Worm (Caenorhabditis elegans) whole organism, mixed stage, embryonic: ENCODE results near the gene C18B10.6.
"Not testable (repeated sequence)": the region's sequence is repeated elsewhere in the genome, so short reads cannot be mapped to it uniquely, and the experiment has no call there.

ENCODE experiments used
- M03D4.4 ChIP-seq: sonication (generic microtip); optimal IDR thresholded peaks from 2 replicates; lab custom pipeline; 2017; ENCODE audit warnings: mild to moderate bottlenecking, missing genetic modification characterization, missing compliant biosample characterization
- bed-3 ChIP-seq: fragments of 200-800 bp; sonication (Bioruptor generic); optimal IDR thresholded peaks from 3 replicates; lab custom pipeline; 2018; ENCODE audit warnings: mild to moderate bottlenecking, missing genetic modification characterization, moderate library complexity, missing compliant biosample characterization
- ceh-39 ChIP-seq: fragments of 150-350 bp; optimal IDR thresholded peaks from 2 replicates; lab custom pipeline; 2014; ENCODE audit warnings: missing biosample characterization, missing genetic modification characterization
- ceh-43 ChIP-seq: fragments of 200-800 bp; sonication (Bioruptor generic); optimal IDR thresholded peaks from 2 replicates; lab custom pipeline; 2018; ENCODE audit warnings: mild to moderate bottlenecking, missing genetic modification characterization, moderate library complexity, missing compliant biosample characterization
- ceh-83 ChIP-seq: fragments of 200-800 bp; sonication (Bioruptor generic); optimal IDR thresholded peaks from 2 replicates; lab custom pipeline; 2018; ENCODE audit warnings: mild to moderate bottlenecking, missing genetic modification characterization, missing compliant biosample characterization
- ces-1 ChIP-seq: fragments of 150-350 bp; optimal IDR thresholded peaks from 2 replicates; lab custom pipeline; 2014; ENCODE audit warnings: missing biosample characterization, missing genetic modification reagents, missing genetic modification characterization
- cnd-1 ChIP-seq: fragments of 200-800 bp; sonication (Bioruptor generic); optimal IDR thresholded peaks from 2 replicates; lab custom pipeline; 2018; ENCODE audit warnings: mild to moderate bottlenecking, missing genetic modification characterization, missing compliant biosample characterization
- elt-1 ChIP-seq: sonication (generic microtip); optimal IDR thresholded peaks from 2 replicates; lab custom pipeline; 2017; ENCODE audit warnings: missing genetic modification characterization, mild to moderate bottlenecking, missing compliant biosample characterization, antibody characterized with exemption, moderate library complexity, borderline replicate concordance; ENCODE audit not compliant: insufficient read depth
- elt-3 ChIP-seq: fragments of 150-350 bp; optimal IDR thresholded peaks from 2 replicates; lab custom pipeline; 2014; ENCODE audit warnings: missing biosample characterization, missing genetic modification characterization
- flh-1 ChIP-seq: fragments of 200-800 bp; sonication (Bioruptor generic); optimal IDR thresholded peaks from 2 replicates; lab custom pipeline; 2018; ENCODE audit warnings: mild to moderate bottlenecking, missing genetic modification characterization, moderate library complexity, missing compliant biosample characterization
- ham-2 ChIP-seq: fragments of 200-800 bp; sonication (Bioruptor generic); optimal IDR thresholded peaks from 2 replicates; lab custom pipeline; 2018; ENCODE audit warnings: mild to moderate bottlenecking, missing genetic modification characterization, missing compliant biosample characterization
- hlh-1 ChIP-seq: fragments of 150-350 bp; optimal IDR thresholded peaks from 2 replicates; lab custom pipeline; 2014; ENCODE audit warnings: missing biosample characterization, missing genetic modification reagents, missing genetic modification characterization
- lin-13 ChIP-seq: fragments of 150-350 bp; optimal IDR thresholded peaks from 2 replicates; lab custom pipeline; 2014; ENCODE audit warnings: missing biosample characterization, missing genetic modification characterization
- lin-32 ChIP-seq: fragments of 200-800 bp; sonication (Bioruptor generic); optimal IDR thresholded peaks from 2 replicates; lab custom pipeline; 2018; ENCODE audit warnings: mild to moderate bottlenecking, missing genetic modification characterization, missing compliant biosample characterization
- mab-5 ChIP-seq: fragments of 150-350 bp; optimal IDR thresholded peaks from 2 replicates; lab custom pipeline; 2014; ENCODE audit warnings: missing biosample characterization, missing genetic modification characterization
- mep-1 ChIP-seq: fragments of 150-350 bp; optimal IDR thresholded peaks from 2 replicates; lab custom pipeline; 2017; ENCODE audit warnings: missing biosample characterization, missing genetic modification reagents, missing genetic modification characterization, inconsistent platforms
- nhr-12 ChIP-seq: fragments of 150-350 bp; optimal IDR thresholded peaks from 2 replicates; lab custom pipeline; 2014; ENCODE audit warnings: missing biosample characterization, missing genetic modification characterization
- nhr-2 ChIP-seq: fragments of 150-350 bp; optimal IDR thresholded peaks from 2 replicates; lab custom pipeline; 2014; ENCODE audit warnings: missing biosample characterization, missing genetic modification characterization
- nhr-237 ChIP-seq: fragments of 150-350 bp; optimal IDR thresholded peaks from 2 replicates; lab custom pipeline; 2014; ENCODE audit warnings: missing biosample characterization, missing genetic modification characterization
- nhr-28 ChIP-seq: fragments of 150-350 bp; optimal IDR thresholded peaks from 2 replicates; lab custom pipeline; 2014; ENCODE audit warnings: missing biosample characterization, missing genetic modification characterization
- nhr-76 ChIP-seq: sonication (generic microtip); optimal IDR thresholded peaks from 2 replicates; lab custom pipeline; 2017; ENCODE audit warnings: missing biosample characterization, missing genetic modification characterization
- pha-4 ChIP-seq: fragments of 150-350 bp; optimal IDR thresholded peaks from 2 replicates; lab custom pipeline; 2018; ENCODE audit warnings: missing biosample characterization, missing genetic modification reagents, missing genetic modification characterization
- sem-2 ChIP-seq: fragments of 200-800 bp; sonication (Bioruptor generic); optimal IDR thresholded peaks from 2 replicates; lab custom pipeline; 2018; ENCODE audit warnings: mild to moderate bottlenecking, missing genetic modification characterization, missing compliant biosample characterization
- snpc-4 ChIP-seq: fragments of 150-350 bp; optimal IDR thresholded peaks from 2 replicates; lab custom pipeline; 2014; ENCODE audit warnings: missing biosample characterization, missing genetic modification characterization
- sptf-1 ChIP-seq: sonication (generic microtip); optimal IDR thresholded peaks from 2 replicates; lab custom pipeline; 2017; ENCODE audit warnings: mild to moderate bottlenecking, missing genetic modification characterization, moderate library complexity, missing compliant biosample characterization
- tbx-8 ChIP-seq: fragments of 200-800 bp; sonication (Bioruptor generic); optimal IDR thresholded peaks from 2 replicates; lab custom pipeline; 2018; ENCODE audit warnings: mild to moderate bottlenecking, missing genetic modification characterization, moderate library complexity, missing compliant biosample characterization
- unc-120 ChIP-seq: sonication (generic microtip); optimal IDR thresholded peaks from 2 replicates; lab custom pipeline; 2017; ENCODE audit warnings: missing genetic modification characterization, missing compliant biosample characterization; ENCODE audit not compliant: poor library complexity, severe bottlenecking
- unc-39 ChIP-seq: fragments of 150-350 bp; optimal IDR thresholded peaks from 2 replicates; lab custom pipeline; 2014; ENCODE audit warnings: missing biosample characterization, missing genetic modification characterization
- unc-62 ChIP-seq: fragments of 150-350 bp; optimal IDR thresholded peaks from 2 replicates; lab custom pipeline; 2014; ENCODE audit warnings: missing biosample characterization, missing genetic modification reagents, missing genetic modification characterization
- zip-8 ChIP-seq: fragments of 150-350 bp; optimal IDR thresholded peaks from 2 replicates; lab custom pipeline; 2014; ENCODE audit warnings: missing biosample characterization, missing genetic modification characterization
- ztf-11 ChIP-seq: fragments of 150-350 bp; optimal IDR thresholded peaks from 2 replicates; lab custom pipeline; 2014; ENCODE audit warnings: missing biosample characterization, missing genetic modification characterization

The C18B10.6 gene

ce11 chrV:7449303-7449827 lies 31.5 kb downstream of the C18B10.6 start, which contains the start of gene try-12:
try-12 (plus strand) TSS chrV:7449353.
- TF ChIP-seq mab-5 (no peak), nhr-237 (tag; lab: Kevin White, UChicago) (no peak), hlh-1 (tag; lab: Kevin White, UChicago) (no peak), nhr-28 (no peak), elt-1 (tag; lab: Kevin White, UChicago) (no peak), lin-32 (GFP tag; lab: Kevin White, UChicago) (no peak), snpc-4 (tag; lab: Kevin White, UChicago) (no peak)

- TF ChIP-seq lin-32 (GFP tag; lab: Kevin White, UChicago) (no peak), ceh-39 (tag; lab: Kevin White, UChicago) (no peak), ztf-11 (tag; lab: Kevin White, UChicago) (no peak), sptf-1 (tag; lab: Kevin White, UChicago) (no peak), nhr-12 (tag; lab: Kevin White, UChicago) (no peak), lin-13 (no peak), M03D4.4 (tag; lab: Kevin White, UChicago) (no peak), unc-120 (tag; lab: Kevin White, UChicago) (no peak), elt-1 (tag; lab: Kevin White, UChicago) (no peak), nhr-2 (tag; lab: Kevin White, UChicago) (no peak), hlh-1 (tag; lab: Kevin White, UChicago) (no peak), cnd-1 (tag; lab: Kevin White, UChicago) (no peak), nhr-237 (tag; lab: Kevin White, UChicago) (no peak), flh-1 (GFP tag; lab: Kevin White, UChicago) (no peak)
- TF ChIP-seq, all 35 proteins: peak for 0
Measured at ce11 chrV:7446965-7447364, 33.9 kb downstream of the C18B10.6 start, which contains the start of gene F25E5.5. F25E5.5 (plus strand) TSS chrV:7447265.

- TF ChIP-seq lin-13; snpc-4 (tag; lab: Kevin White, UChicago); sptf-1 (tag; lab: Kevin White, UChicago): not testable (repeated sequence)
Measured at ce11 chrV:7444331-7444730, 36.5 kb downstream of the C18B10.6 start, which contains the start of gene nhr-141. nhr-141 (plus strand) TSS chrV:7444661.

ce11 chrV:7439807-7440206 lies 41.0 kb downstream of the C18B10.6 start, which contains the start of gene try-13:
try-13 (plus strand) TSS chrV:7440107.
- TF ChIP-seq nhr-28 (no peak), nhr-12 (tag; lab: Kevin White, UChicago) (no peak), unc-120 (tag; lab: Kevin White, UChicago) (no peak), ces-1 (GFP tag; lab: Kevin White, UChicago) (no peak), bed-3 (GFP tag; lab: Kevin White, UChicago) (no peak), mab-5 (no peak), elt-3 (tag; lab: Kevin White, UChicago) (no peak), flh-1 (GFP tag; lab: Kevin White, UChicago) (no peak), cnd-1 (tag; lab: Kevin White, UChicago) (no peak), unc-39 (tag; lab: Kevin White, UChicago) (no peak), hlh-1 (tag; lab: Kevin White, UChicago) (no peak), pha-4 (tag; lab: Kevin White, UChicago) (no peak), nhr-237 (tag; lab: Kevin White, UChicago) (no peak), ztf-11 (tag; lab: Kevin White, UChicago) (no peak), zip-8 (no peak), sptf-1 (tag; lab: Kevin White, UChicago) (no peak), ceh-83 (GFP tag; lab: Kevin White, UChicago) (no peak), ceh-43 (GFP tag; lab: Kevin White, UChicago) (no peak), ham-2 (GFP tag; lab: Kevin White, UChicago) (no peak)

- no peak for TF ChIP-seq ceh-43 (GFP tag; lab: Kevin White, UChicago)
- TF ChIP-seq sem-2 (GFP tag; lab: Kevin White, UChicago), result no peak
- no peak for TF ChIP-seq zip-8
- no peak for TF ChIP-seq nhr-76 (tag; lab: Kevin White, UChicago)
- TF ChIP-seq nhr-237 (tag; lab: Kevin White, UChicago), result no peak
- TF ChIP-seq unc-62 (GFP tag; lab: Kevin White, UChicago), result no peak
- no peak for TF ChIP-seq sptf-1 (tag; lab: Kevin White, UChicago)
- TF ChIP-seq snpc-4 (tag; lab: Kevin White, UChicago), result no peak
- TF ChIP-seq ceh-83 (GFP tag; lab: Kevin White, UChicago), result no peak
- TF ChIP-seq tbx-8, result no peak
- TF ChIP-seq ham-2 (GFP tag; lab: Kevin White, UChicago), result no peak
- no peak for TF ChIP-seq bed-3 (GFP tag; lab: Kevin White, UChicago)
- TF ChIP-seq ztf-11 (tag; lab: Kevin White, UChicago), result no peak
- no peak for TF ChIP-seq mep-1
- TF ChIP-seq nhr-2 (tag; lab: Kevin White, UChicago), result no peak
- TF ChIP-seq nhr-28, result no peak
- TF ChIP-seq pha-4 (tag; lab: Kevin White, UChicago), result no peak
- TF ChIP-seq elt-1 (tag; lab: Kevin White, UChicago), result no peak
- no peak for TF ChIP-seq M03D4.4 (tag; lab: Kevin White, UChicago)
Measured at ce11 chrV:7437985-7438384, 42.9 kb downstream of the C18B10.6 start, which contains the start of gene F25E5.16. F25E5.16 (plus strand) TSS chrV:7438285.
